Fruit fly (Drosophila melanogaster): ENCODE results near the gene CLIP-190.

CLIP-190 gene

DNA sequence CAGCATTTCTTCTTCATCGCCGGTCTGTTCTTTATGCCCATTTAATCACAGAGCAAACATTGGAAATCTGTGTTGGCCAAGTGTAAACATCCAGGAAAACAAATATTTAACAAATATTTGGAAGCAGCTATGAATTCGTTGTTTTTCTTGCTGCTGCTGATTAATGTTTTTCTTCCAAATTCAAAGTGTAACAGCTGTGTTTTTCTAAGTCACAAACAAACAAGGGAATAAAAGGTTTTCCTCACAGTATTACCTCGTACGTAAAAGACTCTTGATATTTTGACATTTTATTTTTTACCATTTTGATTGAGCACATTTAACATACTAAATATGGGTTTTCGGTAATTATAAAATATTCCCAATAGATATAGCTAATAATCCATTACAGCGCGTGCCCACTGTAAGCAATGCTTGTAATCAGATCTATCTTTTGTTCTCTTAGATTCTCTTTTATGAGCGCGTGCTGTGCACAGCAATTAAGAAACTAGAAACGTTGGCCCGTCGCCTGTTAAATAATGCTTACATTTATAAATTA, 5.7 kb upstream of the CLIP-190 start (continued):
- TF ChIP-seq CG14860 (GFP tag; IDR thresholded peaks at IDR 0.05; ENCODE audit: partially characterized antibody) (no peak), CG6254 (GFP tag; optimal IDR thresholded peaks at IDR 0.05) (peak; percentile 95), BtbVII (GFP tag; optimal IDR thresholded peaks at IDR 0.05) (peak; percentile 99), Dad (GFP tag; optimal IDR thresholded peaks at IDR 0.05) (peak; percentile 97), PHDP (tag; optimal IDR thresholded peaks at IDR 0.05) (peak; percentile 96), prd (optimal IDR thresholded peaks at IDR 0.05) (no peak), prd (GFP tag; IDR thresholded peaks at IDR 0.05) (peak; percentile 97), Mad (GFP tag; optimal IDR thresholded peaks at IDR 0.05) (peak; percentile 94), CG14014 (GFP tag; IDR thresholded peaks at IDR 0.05) (peak; percentile 92), H15 (GFP tag; IDR thresholded peaks at IDR 0.05) (peak; percentile 90), Meics (GFP tag; optimal IDR thresholded peaks at IDR 0.05) (peak; percentile 95), CG11247 (GFP tag; IDR thresholded peaks at IDR 0.05) (peak; percentile 89), NC2α (GFP tag; optimal IDR thresholded peaks at IDR 0.05) (peak; percentile 99), CG4617 (GFP tag; optimal IDR thresholded peaks at IDR 0.05; ENCODE audit: borderline replicate concordance) (peak; percentile 77), dmrt11E (tag; optimal IDR thresholded peaks at IDR 0.05) (peak; percentile 94), HmgD (GFP tag; optimal IDR thresholded peaks at IDR 0.05) (peak; percentile 67), D19B (GFP tag; optimal IDR thresholded peaks at IDR 0.05) (peak; percentile 88), CG17385 (GFP tag; optimal IDR thresholded peaks at IDR 0.05) (peak; percentile 91), CG2202 (tag; optimal IDR thresholded peaks at IDR 0.05) (peak; percentile 92), cato (GFP tag; optimal IDR thresholded peaks at IDR 0.05; ENCODE audit: borderline replicate concordance) (peak; percentile 85), CG10321 (GFP tag; IDR thresholded peaks at IDR 0.05) (peak; percentile 73), yki (optimal IDR thresholded peaks at IDR 0.05) (no peak), Fer3 (tag; optimal IDR thresholded peaks at IDR 0.05) (peak; percentile 98), ewg (GFP tag; optimal IDR thresholded peaks at IDR 0.05) (peak; percentile 78), sens (GFP tag) (peak; percentile 100), CG30020 (tag; optimal IDR thresholded peaks at IDR 0.05) (peak; percentile 71), hb (GFP tag; IDR thresholded peaks at IDR 0.05; ENCODE audit: partially characterized antibody) (no peak), CG13296 (GFP tag; optimal IDR thresholded peaks at IDR 0.05) (peak; percentile 95), Sry-δ (GFP tag; optimal IDR thresholded peaks at IDR 0.05) (peak; percentile 77), chm (GFP tag; IDR thresholded peaks at IDR 0.05) (peak; percentile 96; the same call in 1 of the 2 replicates), seq (GFP tag; IDR thresholded peaks at IDR 0.05) (peak; percentile 93), mld (GFP tag; IDR thresholded peaks at IDR 0.05; ENCODE audit: partially characterized antibody) (no peak), maf-S (GFP tag; optimal IDR thresholded peaks at IDR 0.05) (peak; percentile 93), CG9727 (GFP tag; optimal IDR thresholded peaks at IDR 0.05) (peak; percentile 99), ham (GFP tag; IDR thresholded peaks at IDR 0.05) (peak; percentile 74; the same call in 1 of the 2 replicates), CG16779 (GFP tag; IDR thresholded peaks at IDR 0.05) (peak; percentile 85), eyg (GFP tag; optimal IDR thresholded peaks at IDR 0.05) (peak; percentile 98), CG10147 (GFP tag; optimal IDR thresholded peaks at IDR 0.05) (peak; percentile 95), jing (GFP tag; optimal IDR thresholded peaks at IDR 0.05) (peak; percentile 81), CG9932 (GFP tag; IDR thresholded peaks at IDR 0.05) (peak; percentile 91), pho (GFP tag; optimal IDR thresholded peaks at IDR 0.05) (peak; percentile 94), bcd (GFP tag; optimal IDR thresholded peaks at IDR 0.05) (peak; percentile 96), MBD-R2 (GFP tag; IDR thresholded peaks at IDR 0.05) (peak; percentile 70; the same call in 1 of the 2 replicates), danr (GFP tag; IDR thresholded peaks at IDR 0.05) (peak; percentile 88), CG2120 (GFP tag; optimal IDR thresholded peaks at IDR 0.05) (peak; percentile 97), gem (tag; optimal IDR thresholded peaks at IDR 0.05) (peak; percentile 97), CG1832 (GFP tag; optimal IDR thresholded peaks at IDR 0.05) (no peak), CG6654 (GFP tag; optimal IDR thresholded peaks at IDR 0.05) (peak; percentile 80), h (optimal IDR thresholded peaks at IDR 0.05) (no peak), lov (optimal IDR thresholded peaks at IDR 0.05) (no peak), lov (GFP tag; IDR thresholded peaks at IDR 0.05) (peak; percentile 96), gce (GFP tag; IDR thresholded peaks at IDR 0.05) (peak; percentile 93)
